Worm (Caenorhabditis elegans): ENCODE measurements around the gene gba-1.
A peak's percentile ranks its signal among the peaks of the same experiment; 100 is the strongest.

gba-1 gene

DNA sequence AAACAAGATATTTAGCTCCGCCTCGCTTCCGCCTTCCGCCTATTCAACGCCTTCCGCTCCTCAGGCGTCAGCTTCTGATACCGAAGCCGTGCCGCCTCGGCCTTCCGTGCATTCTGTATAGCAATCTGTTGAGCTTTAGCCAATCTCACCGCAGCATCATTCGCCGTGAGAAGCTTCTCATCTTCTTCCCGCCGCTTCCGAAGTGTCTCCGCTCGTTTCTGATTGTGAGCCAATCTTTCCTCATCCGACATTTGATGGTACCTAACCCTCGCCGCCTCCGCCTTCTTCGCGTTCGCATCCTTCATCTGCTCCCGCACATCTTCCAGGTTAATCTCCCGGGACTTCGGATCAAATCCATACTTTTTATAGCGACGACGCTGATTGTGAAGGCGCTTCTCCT, 39.0 kb downstream of the gba-1 start:
- TF ChIP-seq cog-1 (tag; optimal IDR thresholded peaks at IDR 0.05) = no peak
- no peak for TF ChIP-seq ztf-29 (GFP tag; IDR thresholded peaks at IDR 0.05)
- TF ChIP-seq T22C8.4 (GFP tag; IDR thresholded peaks at IDR 0.05) = no peak
- TF ChIP-seq klf-2 (GFP tag; conservative IDR thresholded peaks at IDR 0.05) = no peak
- no peak for TF ChIP-seq med-1 (GFP tag; optimal IDR thresholded peaks at IDR 0.05; ENCODE audit: insufficient read depth)
- no peak for TF ChIP-seq flt-1 (GFP tag; IDR thresholded peaks at IDR 0.05)
- no peak for TF ChIP-seq ref-1 (GFP tag; conservative IDR thresholded peaks at IDR 0.05)
- TF ChIP-seq ztf-23 (GFP tag; IDR thresholded peaks at IDR 0.05) = no peak
- TF ChIP-seq tab-1 (GFP tag; IDR thresholded peaks at IDR 0.05) = no peak

DNA sequence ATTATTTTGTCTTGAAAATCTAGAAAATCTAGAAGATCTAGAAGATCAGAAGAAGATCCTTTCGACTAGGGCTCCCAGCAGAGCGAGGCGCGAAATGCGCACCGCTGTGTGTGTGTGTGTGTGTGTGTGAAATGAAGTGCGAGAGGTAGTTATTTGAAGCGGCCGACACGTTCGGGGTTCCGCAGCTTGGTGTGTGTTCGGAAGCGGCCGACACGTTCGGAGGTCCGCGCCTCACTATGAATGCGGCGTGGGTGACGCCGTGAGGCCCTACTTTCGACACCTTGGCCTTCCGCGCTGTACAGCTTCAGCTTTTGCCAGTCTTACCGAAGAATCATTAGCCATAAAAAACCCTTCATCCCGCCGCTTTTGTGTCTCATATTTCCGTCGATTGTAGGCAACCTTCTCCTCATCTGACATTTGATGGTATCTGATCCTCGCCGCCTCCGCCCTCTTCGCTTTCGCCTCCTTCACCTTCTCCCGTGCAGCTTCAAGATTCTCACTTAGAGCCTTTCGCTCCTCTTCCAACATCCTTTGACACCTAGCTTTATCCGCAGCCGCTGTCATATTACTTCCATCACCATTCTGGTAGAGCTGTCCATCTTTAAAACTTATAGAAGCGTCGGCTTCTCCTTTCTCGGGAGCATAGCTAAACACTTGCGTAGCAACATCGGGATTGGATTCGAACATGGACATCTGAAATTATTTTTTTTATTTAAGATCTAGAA, 40.6 kb downstream of the gba-1 start:
- TF ChIP-seq cog-1 (tag; optimal IDR thresholded peaks at IDR 0.05) (no peak), flt-1 (GFP tag; IDR thresholded peaks at IDR 0.05) (no peak), T22C8.4 (GFP tag; IDR thresholded peaks at IDR 0.05) (no peak)

DNA sequence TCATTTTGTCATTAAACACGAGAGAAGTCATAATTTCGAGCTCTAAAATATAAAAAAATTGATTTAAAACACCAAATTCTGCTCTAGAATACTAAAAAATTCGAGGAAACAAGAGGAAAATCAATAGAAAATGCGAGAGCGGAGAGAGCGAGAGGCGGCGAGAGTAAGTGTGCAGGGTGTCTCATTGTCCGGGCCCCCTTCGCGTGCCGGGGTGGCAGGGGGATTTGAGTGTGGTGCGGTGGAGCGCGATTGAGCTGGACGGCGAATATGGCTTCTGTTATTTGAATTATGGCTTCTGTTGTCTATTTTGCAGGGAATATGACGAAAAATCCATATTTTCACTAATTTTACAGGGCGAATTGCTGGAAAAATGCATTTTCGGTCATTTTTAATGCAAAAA, 43.3 kb downstream of the gba-1 start, which contains the start of gene Y59C2A.3:
TSS of gene Y59C2A.3 (minus strand) at position 42 of the 400 bp plus-strand sequence.
- peak; percentile 0 for TF ChIP-seq cog-1 (tag; optimal IDR thresholded peaks at IDR 0.05)
- no peak for TF ChIP-seq tab-1 (GFP tag; IDR thresholded peaks at IDR 0.05)
- no peak for TF ChIP-seq med-1 (GFP tag; optimal IDR thresholded peaks at IDR 0.05; ENCODE audit: insufficient read depth)
- TF ChIP-seq ztf-23 (GFP tag; IDR thresholded peaks at IDR 0.05) = peak; percentile 70; the same call in 1 of the 2 replicates
- TF ChIP-seq flt-1 (GFP tag; IDR thresholded peaks at IDR 0.05) = no peak
- TF ChIP-seq ref-1 (GFP tag; conservative IDR thresholded peaks at IDR 0.05) = no peak
- TF ChIP-seq ztf-29 (GFP tag; IDR thresholded peaks at IDR 0.05) = peak; percentile 73
- TF ChIP-seq T22C8.4 (GFP tag; IDR thresholded peaks at IDR 0.05) = peak; percentile 49; the same call in 1 of the 2 replicates
- no peak for TF ChIP-seq klf-2 (GFP tag; conservative IDR thresholded peaks at IDR 0.05)

DNA sequence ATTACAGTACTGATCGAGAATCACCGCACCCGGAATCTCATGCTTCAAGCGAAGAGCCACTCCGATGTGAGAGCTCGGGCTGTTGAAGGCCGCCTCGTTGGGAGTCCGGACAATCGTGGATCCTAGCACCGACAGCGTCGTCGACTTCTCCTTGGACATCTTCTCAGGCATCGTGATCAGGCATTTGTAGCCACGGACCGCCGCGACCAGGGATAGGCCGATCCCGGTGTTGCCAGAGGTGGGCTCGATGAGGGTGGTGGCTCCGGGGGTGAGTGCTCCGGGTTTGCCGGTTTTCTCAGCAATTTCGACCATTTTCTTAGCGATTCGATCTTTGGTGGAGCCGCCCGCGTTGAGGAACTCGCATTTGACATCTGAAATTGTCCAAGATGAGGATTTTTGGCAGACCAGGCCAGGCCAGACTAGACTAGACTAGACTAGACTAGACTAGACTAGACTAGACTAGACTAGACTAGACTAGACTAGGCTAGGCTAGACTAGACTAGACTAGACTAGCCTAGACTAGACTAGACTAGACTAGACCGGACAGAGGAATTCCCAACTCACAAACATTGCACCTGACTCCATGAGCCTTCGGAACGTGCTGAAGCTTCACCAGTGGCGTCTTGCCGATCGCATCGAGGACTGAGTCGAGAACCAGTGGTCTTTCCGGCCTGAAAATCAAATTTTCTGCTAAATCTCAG, 44.8 kb downstream of the gba-1 start:
- TF ChIP-seq ztf-23 (GFP tag; IDR thresholded peaks at IDR 0.05) = no peak
- no peak for TF ChIP-seq flt-1 (GFP tag; IDR thresholded peaks at IDR 0.05)
- no peak for TF ChIP-seq klf-2 (GFP tag; conservative IDR thresholded peaks at IDR 0.05)
- TF ChIP-seq ztf-29 (GFP tag; IDR thresholded peaks at IDR 0.05) = no peak
- no peak for TF ChIP-seq cog-1 (tag; optimal IDR thresholded peaks at IDR 0.05)
- no peak for TF ChIP-seq med-1 (GFP tag; optimal IDR thresholded peaks at IDR 0.05; ENCODE audit: insufficient read depth)
- TF ChIP-seq T22C8.4 (GFP tag; IDR thresholded peaks at IDR 0.05) = no peak
- no peak for TF ChIP-seq ref-1 (GFP tag; conservative IDR thresholded peaks at IDR 0.05)
- no peak for TF ChIP-seq tab-1 (GFP tag; IDR thresholded peaks at IDR 0.05)

DNA sequence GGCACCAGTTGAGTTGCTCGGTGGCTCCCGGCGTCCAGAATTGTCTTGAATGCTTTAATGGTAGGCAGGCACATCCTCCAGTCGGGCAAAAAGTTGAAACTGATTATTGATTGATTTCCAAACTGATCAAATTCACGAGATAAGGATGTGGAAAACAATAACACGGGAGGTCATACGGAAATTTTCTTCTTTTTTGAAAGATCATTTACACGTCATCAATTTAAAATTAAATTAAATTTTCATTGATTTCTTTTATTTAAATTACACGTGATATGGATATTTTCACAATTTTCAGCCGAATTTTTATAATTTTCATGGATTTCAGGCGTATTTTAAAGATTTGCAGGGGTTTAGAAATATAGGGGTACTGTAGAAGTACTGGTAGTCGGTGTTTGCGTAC, 46.9 kb downstream of the gba-1 start, which contains the start of gene cbs-2:
TSS of gene cbs-2 (minus strand) at position 101 of the 400 bp plus-strand sequence.
- TF ChIP-seq klf-2 (GFP tag; conservative IDR thresholded peaks at IDR 0.05) (no peak), tab-1 (GFP tag; IDR thresholded peaks at IDR 0.05) (no peak), T22C8.4 (GFP tag; IDR thresholded peaks at IDR 0.05) (no peak), flt-1 (GFP tag; IDR thresholded peaks at IDR 0.05) (no peak), ref-1 (GFP tag; conservative IDR thresholded peaks at IDR 0.05) (no peak), ztf-23 (GFP tag; IDR thresholded peaks at IDR 0.05) (no peak), med-1 (GFP tag; optimal IDR thresholded peaks at IDR 0.05; ENCODE audit: insufficient read depth) (no peak), cog-1 (tag; optimal IDR thresholded peaks at IDR 0.05) (no peak), ztf-29 (GFP tag; IDR thresholded peaks at IDR 0.05) (no peak)

DNA sequence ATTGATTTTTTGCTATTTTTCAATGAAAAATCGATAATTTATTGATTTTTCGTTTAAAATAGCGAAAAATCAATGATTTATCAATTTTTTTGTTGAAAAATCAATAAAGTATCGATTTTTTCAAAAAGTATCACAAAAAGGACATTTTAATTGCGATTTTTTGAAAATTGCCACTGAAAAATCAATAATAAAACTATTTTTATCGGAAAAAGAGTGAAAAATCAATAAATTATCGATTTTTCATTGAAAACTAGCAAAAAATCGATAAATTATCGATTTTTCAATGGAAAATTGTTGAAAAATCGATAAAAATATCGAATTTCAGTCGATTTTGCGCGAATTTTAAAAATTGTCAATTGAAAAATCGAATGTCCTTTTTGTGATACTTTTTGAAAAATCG, 48.4 kb downstream of the gba-1 start:
- peak; percentile 58; the same call in 1 of the 2 replicates for TF ChIP-seq T22C8.4 (GFP tag; IDR thresholded peaks at IDR 0.05)

DNA sequence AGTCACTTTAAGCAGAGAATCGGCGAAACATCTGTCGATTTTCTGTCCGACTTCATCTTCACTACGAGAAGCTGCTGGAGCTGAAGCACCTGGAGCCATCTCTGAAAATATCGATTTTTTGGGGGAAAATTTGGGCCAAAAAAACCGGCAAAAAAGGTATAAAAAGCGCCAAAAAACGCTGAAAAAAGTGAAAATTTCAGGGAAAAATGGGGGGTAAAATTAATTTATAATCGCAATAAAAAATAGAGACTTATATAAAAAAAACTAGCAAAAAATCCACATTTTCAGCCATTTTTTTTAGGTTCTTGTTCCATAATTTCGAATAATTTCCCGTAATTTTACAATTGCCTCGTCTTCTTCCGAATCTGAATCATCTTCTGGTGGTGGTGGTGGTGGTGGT, 49.1 kb downstream of the gba-1 start, which contains the start of gene F54A3.5:
TSS of gene F54A3.5 (minus strand) at position 101 of the 400 bp plus-strand sequence.
- TF ChIP-seq tab-1 (GFP tag; IDR thresholded peaks at IDR 0.05) = no peak
- no peak for TF ChIP-seq ztf-23 (GFP tag; IDR thresholded peaks at IDR 0.05)
- TF ChIP-seq T22C8.4 (GFP tag; IDR thresholded peaks at IDR 0.05) = no peak
- TF ChIP-seq klf-2 (GFP tag; conservative IDR thresholded peaks at IDR 0.05) = no peak
- no peak for TF ChIP-seq cog-1 (tag; optimal IDR thresholded peaks at IDR 0.05)
- TF ChIP-seq ref-1 (GFP tag; conservative IDR thresholded peaks at IDR 0.05) = no peak
- TF ChIP-seq med-1 (GFP tag; optimal IDR thresholded peaks at IDR 0.05; ENCODE audit: insufficient read depth) = no peak
- TF ChIP-seq flt-1 (GFP tag; IDR thresholded peaks at IDR 0.05) = no peak
- no peak for TF ChIP-seq ztf-29 (GFP tag; IDR thresholded peaks at IDR 0.05)

DNA sequence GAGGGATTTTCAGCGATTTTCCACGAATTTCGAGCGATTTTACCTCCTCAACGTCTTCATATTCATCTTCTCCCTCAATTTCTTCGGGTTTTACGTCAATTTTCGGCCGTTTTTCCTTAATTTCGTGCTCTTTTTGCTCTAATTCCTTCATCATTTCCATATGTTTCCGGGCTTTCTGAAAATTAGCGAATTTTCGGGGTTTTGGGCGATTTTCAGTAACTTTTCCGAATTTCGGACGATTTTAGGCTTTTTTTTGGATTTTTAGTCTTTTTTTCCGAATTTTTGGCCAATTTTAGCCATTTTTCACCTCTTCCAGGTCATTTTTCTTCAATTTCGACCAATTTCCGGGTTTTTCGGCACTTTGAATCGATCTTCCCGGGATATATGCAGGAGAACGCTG, 53.8 kb downstream of the gba-1 start:
- TF ChIP-seq ztf-29 (GFP tag; IDR thresholded peaks at IDR 0.05) (no peak), ztf-23 (GFP tag; IDR thresholded peaks at IDR 0.05) (no peak), flt-1 (GFP tag; IDR thresholded peaks at IDR 0.05) (no peak), tab-1 (GFP tag; IDR thresholded peaks at IDR 0.05) (no peak), klf-2 (GFP tag; conservative IDR thresholded peaks at IDR 0.05) (no peak), ref-1 (GFP tag; conservative IDR thresholded peaks at IDR 0.05) (no peak), T22C8.4 (GFP tag; IDR thresholded peaks at IDR 0.05) (no peak), cog-1 (tag; optimal IDR thresholded peaks at IDR 0.05) (no peak), med-1 (GFP tag; optimal IDR thresholded peaks at IDR 0.05; ENCODE audit: insufficient read depth) (no peak)
